Worm (Caenorhabditis elegans): ENCODE measurements around the gene F14D2.8.
A peak's percentile ranks its signal among the peaks of the same experiment; 100 is the strongest.

F14D2.8 gene

DNA sequence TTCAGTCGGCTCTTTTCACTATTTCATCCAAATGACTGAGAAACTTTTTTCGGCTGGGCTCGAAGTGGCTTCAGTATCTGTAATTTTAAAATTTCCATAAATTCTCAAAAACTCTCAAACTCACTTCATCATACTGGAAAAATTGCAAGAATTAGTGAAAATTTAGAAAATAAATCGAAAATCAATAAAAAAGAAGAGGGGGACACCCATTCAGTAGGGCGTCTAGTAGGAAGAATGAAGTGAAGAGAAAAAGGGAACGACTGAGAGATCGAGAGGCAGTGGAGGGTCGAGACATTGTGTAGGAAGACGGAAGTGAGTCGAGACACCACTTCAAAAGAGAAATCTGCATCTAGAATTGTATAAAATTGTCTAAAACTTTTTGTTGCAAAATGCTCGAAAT lies 24.2 kb upstream of the F14D2.8 start:
- TF ChIP-seq unc-39 (tag; optimal IDR thresholded peaks at IDR 0.05): no peak
- no peak for TF ChIP-seq lin-32 (GFP tag; optimal IDR thresholded peaks at IDR 0.05)
- no peak for TF ChIP-seq tbx-8 (GFP tag; optimal IDR thresholded peaks at IDR 0.05)
- peak; percentile 77 for TF ChIP-seq ces-1 (GFP tag; optimal IDR thresholded peaks at IDR 0.05)
- TF ChIP-seq hlh-1 (tag; optimal IDR thresholded peaks at IDR 0.05): no peak
- no peak for TF ChIP-seq elt-3 (tag; optimal IDR thresholded peaks at IDR 0.05)

DNA sequence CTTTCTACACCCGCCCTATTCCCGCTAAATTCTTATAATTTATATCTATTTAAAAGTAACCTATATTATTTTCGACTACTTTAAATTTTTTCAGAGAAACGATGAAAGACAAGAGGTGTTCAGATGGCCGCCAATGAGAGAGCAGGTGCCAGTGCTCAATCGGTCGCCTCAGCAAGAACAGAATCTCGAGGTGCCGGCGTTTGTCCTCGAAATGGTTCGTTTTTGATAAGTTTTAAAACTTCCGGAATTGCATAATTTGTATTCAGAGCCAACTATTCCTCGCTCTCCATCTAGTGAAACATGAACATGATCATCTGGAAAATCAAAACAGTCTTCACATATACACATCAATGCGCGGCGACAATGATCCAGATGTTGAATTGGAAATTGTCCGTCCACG lies 21.3 kb upstream of the F14D2.8 start, which contains the start of gene bath-23:
TSS of gene bath-23 (plus strand) at position 301 of the 400 bp plus-strand sequence.
- no peak for TF ChIP-seq snpc-4 (tag; optimal IDR thresholded peaks at IDR 0.05)
- no peak for TF ChIP-seq sptf-1 (tag; optimal IDR thresholded peaks at IDR 0.05)
- no peak for TF ChIP-seq mab-5 (tag; optimal IDR thresholded peaks at IDR 0.05)
- no peak for TF ChIP-seq ceh-83 (GFP tag; optimal IDR thresholded peaks at IDR 0.05)
- TF ChIP-seq unc-62 (GFP tag; optimal IDR thresholded peaks at IDR 0.05): no peak
- no peak for TF ChIP-seq cnd-1 (tag; optimal IDR thresholded peaks at IDR 0.05)
- TF ChIP-seq mep-1 (tag; optimal IDR thresholded peaks at IDR 0.05): no peak
- TF ChIP-seq bed-3 (GFP tag; optimal IDR thresholded peaks at IDR 0.05): no peak
- TF ChIP-seq blmp-1 (tag; optimal IDR thresholded peaks at IDR 0.05): no peak
- no peak for TF ChIP-seq elt-1 (tag; optimal IDR thresholded peaks at IDR 0.05; ENCODE audit: borderline replicate concordance, insufficient read depth)
- no peak for TF ChIP-seq pha-4 (tag; optimal IDR thresholded peaks at IDR 0.05)
- no peak for TF ChIP-seq ceh-39 (tag; optimal IDR thresholded peaks at IDR 0.05)
- TF ChIP-seq unc-39 (tag; optimal IDR thresholded peaks at IDR 0.05): no peak
- no peak for TF ChIP-seq ceh-43 (GFP tag; optimal IDR thresholded peaks at IDR 0.05)

DNA sequence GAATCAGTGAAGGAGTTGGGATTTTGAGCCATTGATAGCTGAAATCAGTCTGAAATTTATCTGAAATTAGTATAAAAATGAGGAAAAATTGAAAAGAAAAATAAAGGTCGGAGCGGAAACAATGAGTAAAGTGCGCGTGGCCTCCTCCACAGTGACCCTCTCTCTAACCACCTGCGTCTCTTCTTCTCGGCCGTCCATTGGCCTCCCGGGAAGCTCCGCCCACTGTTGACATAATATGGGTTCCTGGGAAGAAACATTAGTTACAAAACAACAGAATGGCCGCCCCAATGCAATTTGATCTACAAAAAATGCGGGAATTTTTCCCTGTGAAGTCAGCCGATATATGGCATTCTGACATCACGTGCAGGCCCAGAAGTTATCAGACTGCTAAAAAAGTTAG lies 20.4 kb upstream of the F14D2.8 start, which contains the start of gene Y49F6C.8:
TSS of gene Y49F6C.8 (minus strand) at position 51 of the 400 bp plus-strand sequence.
- peak; percentile 87 for TF ChIP-seq lsy-2 (tag; optimal IDR thresholded peaks at IDR 0.05)
- TF ChIP-seq flh-1 (GFP tag; optimal IDR thresholded peaks at IDR 0.05): no peak

DNA sequence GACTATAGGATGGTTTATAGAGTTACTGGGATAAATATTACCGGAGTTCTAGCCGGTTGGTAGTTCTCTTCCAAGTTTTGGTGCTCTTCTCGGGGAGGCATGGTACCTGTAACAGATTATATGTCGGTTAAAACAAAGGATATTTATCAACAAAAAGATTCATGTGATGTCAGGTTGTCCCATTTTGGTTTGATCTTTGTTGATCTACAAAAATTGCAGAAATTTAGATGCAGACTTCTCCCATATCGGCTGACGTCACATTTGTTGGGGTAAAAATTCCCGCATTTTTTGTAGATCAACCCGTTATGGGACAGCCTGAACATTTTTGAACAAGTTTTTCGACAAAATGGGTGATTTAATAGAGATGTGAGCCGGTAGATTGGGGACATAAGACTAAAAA lies 18.4 kb upstream of the F14D2.8 start, which contains the start of gene Y49F6C.7:
TSS of gene Y49F6C.7 (minus strand) at position 101 of the 400 bp plus-strand sequence.
- TF ChIP-seq sem-2 (GFP tag; optimal IDR thresholded peaks at IDR 0.05) (no peak), ztf-11 (tag; optimal IDR thresholded peaks at IDR 0.05) (no peak), bed-3 (GFP tag; optimal IDR thresholded peaks at IDR 0.05) (no peak), lsy-2 (tag; optimal IDR thresholded peaks at IDR 0.05) (no peak), unc-120 (tag; optimal IDR thresholded peaks at IDR 0.05; ENCODE audit: poor library complexity, severe bottlenecking) (no peak), nhr-28 (tag; optimal IDR thresholded peaks at IDR 0.05) (no peak), flh-1 (GFP tag; optimal IDR thresholded peaks at IDR 0.05) (no peak), nhr-12 (tag; optimal IDR thresholded peaks at IDR 0.05) (no peak), mep-1 (tag; optimal IDR thresholded peaks at IDR 0.05) (no peak), elt-3 (tag; optimal IDR thresholded peaks at IDR 0.05) (no peak), elt-1 (tag; optimal IDR thresholded peaks at IDR 0.05; ENCODE audit: borderline replicate concordance, insufficient read depth) (no peak), lin-13 (tag; optimal IDR thresholded peaks at IDR 0.05) (no peak), ceh-39 (tag; optimal IDR thresholded peaks at IDR 0.05) (no peak), pha-4 (tag; optimal IDR thresholded peaks at IDR 0.05) (no peak), hlh-1 (tag; optimal IDR thresholded peaks at IDR 0.05) (no peak), tbx-8 (GFP tag; optimal IDR thresholded peaks at IDR 0.05) (no peak), ceh-83 (GFP tag; optimal IDR thresholded peaks at IDR 0.05) (no peak), sptf-1 (tag; optimal IDR thresholded peaks at IDR 0.05) (no peak), mls-2 (tag; optimal IDR thresholded peaks at IDR 0.05) (no peak), unc-39 (tag; optimal IDR thresholded peaks at IDR 0.05) (no peak)

DNA sequence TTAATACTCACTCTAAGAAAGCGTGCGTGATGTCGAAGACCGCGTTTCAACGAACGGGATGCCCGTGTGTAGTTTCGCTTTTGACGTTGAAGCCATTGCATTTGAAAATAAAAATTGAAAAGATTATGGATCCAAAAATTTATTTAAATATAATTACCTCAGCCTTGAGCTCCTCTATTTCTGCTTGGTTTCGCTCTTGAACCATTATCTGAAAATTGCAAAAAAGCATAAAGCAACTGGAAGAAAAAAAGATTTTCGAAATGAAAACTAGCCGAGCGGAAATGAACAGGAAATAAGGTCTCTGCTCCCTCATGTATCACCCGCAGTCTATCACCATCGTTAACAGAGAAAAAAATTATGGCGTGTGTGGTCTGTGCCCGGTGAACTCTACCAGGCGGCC lies 17.4 kb upstream of the F14D2.8 start, which contains the start of gene Y49F6C.6:
TSS of gene Y49F6C.6 (minus strand) at position 101 of the 400 bp plus-strand sequence.
- TF ChIP-seq unc-120 (tag; optimal IDR thresholded peaks at IDR 0.05; ENCODE audit: poor library complexity, severe bottlenecking) (no peak), ces-1 (GFP tag; optimal IDR thresholded peaks at IDR 0.05) (no peak), ztf-11 (tag; optimal IDR thresholded peaks at IDR 0.05) (no peak)

DNA sequence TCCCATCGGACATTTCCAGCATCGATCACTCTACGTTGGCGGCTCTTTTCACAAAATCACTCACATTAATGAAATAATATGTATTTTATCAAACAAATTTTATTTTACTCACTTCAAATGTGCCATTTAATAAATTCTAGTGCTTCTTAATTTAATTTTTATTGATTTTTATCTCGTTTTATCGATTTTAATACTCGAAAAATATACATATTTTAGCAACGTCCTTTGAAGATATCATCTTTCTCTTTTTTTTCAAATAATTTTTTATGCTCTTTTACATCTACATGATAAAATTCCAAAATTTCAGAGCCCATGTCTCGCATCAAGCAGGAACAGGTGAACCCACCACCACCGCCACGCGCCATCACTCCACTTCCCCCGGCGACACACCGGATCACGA lies 9.2 kb upstream of the F14D2.8 start, which contains the start of the genes lido-14 and bath-27:
TSS of gene lido-14 (plus strand) at position 301 of the 400 bp plus-strand sequence.
TSS of gene bath-27 (plus strand) at position 306 of the 400 bp plus-strand sequence.
- TF ChIP-seq drap-1 (GFP tag; optimal IDR thresholded peaks at IDR 0.05): no peak

Measured in whole organism, mixed stage, embryonic.